Fruit fly (Drosophila melanogaster) whole organism, embryonic: ENCODE measurements around the gene CG6409.

Experiments used
- Atf3 ChIP-seq: fragments of 200-800 bp; sonication (Bioruptor generic); optimal IDR thresholded peaks from 3 replicates; lab custom pipeline; 2016; ENCODE audit warnings: missing biosample characterization, missing genetic modification characterization
- Bteb2 ChIP-seq: fragments of 200-800 bp; sonication (Bioruptor generic); optimal IDR thresholded peaks from 2 replicates; lab custom pipeline; 2016; ENCODE audit warnings: missing biosample characterization, missing genetic modification characterization
- CG14965 ChIP-seq: fragments of 200-800 bp; sonication (Bioruptor generic); optimal IDR thresholded peaks from 2 replicates; lab custom pipeline; 2016; ENCODE audit warnings: missing biosample characterization, missing genetic modification characterization, borderline replicate concordance
- CG17912 ChIP-seq: fragments of 200-800 bp; sonication (Bioruptor generic); optimal IDR thresholded peaks from 2 replicates; lab custom pipeline; 2018; ENCODE audit warnings: missing biosample characterization, mild to moderate bottlenecking, missing genetic modification characterization
- CG18599 ChIP-seq: fragments of 200-800 bp; sonication (Bioruptor generic); optimal IDR thresholded peaks from 3 replicates; lab custom pipeline; 2017; ENCODE audit warnings: missing biosample characterization, missing genetic modification characterization, mild to moderate bottlenecking, moderate library complexity, missing genetic modification reagents
- CG18764 ChIP-seq: fragments of 200-800 bp; sonication (Bioruptor generic); optimal IDR thresholded peaks from 3 replicates; lab custom pipeline; 2016; ENCODE audit warnings: missing biosample characterization, missing genetic modification characterization
- CG2199 ChIP-seq: fragments of 200-800 bp; sonication (Bioruptor generic); IDR thresholded peaks from 3 replicates; pipeline ENCODE4 v1.3.6; 2022; ENCODE audit warnings: missing biosample characterization, missing genetic modification characterization
- CG31441 ChIP-seq: fragments of 200-800 bp; sonication (Bioruptor generic); IDR thresholded peaks from 2 replicates; pipeline ENCODE4 v1.3.6; 2022; ENCODE audit warnings: missing biosample characterization, missing genetic modification characterization
- CG3163 ChIP-seq: fragments of 200-800 bp; sonication (Bioruptor generic); optimal IDR thresholded peaks from 3 replicates; lab custom pipeline; 2016; ENCODE audit warnings: missing biosample characterization, missing genetic modification characterization
- CG3838 ChIP-seq: fragments of 200-800 bp; sonication (Bioruptor generic); optimal IDR thresholded peaks from 3 replicates; lab custom pipeline; 2016; ENCODE audit warnings: missing biosample characterization, missing genetic modification characterization
- CG4404 ChIP-seq: fragments of 200-800 bp; sonication (Bioruptor generic); IDR thresholded peaks from 2 replicates; pipeline ENCODE4 v1.3.6; 2022; ENCODE audit warnings: missing biosample characterization, missing genetic modification characterization
- CG8281 ChIP-seq: fragments of 200-800 bp; sonication (Bioruptor generic); optimal IDR thresholded peaks from 2 replicates; lab custom pipeline; 2018; ENCODE audit warnings: missing biosample characterization, mild to moderate bottlenecking, missing genetic modification characterization, moderate library complexity
- CG8924 ChIP-seq: fragments of 200-800 bp; optimal IDR thresholded peaks from 3 replicates; lab custom pipeline; 2019; ENCODE audit warnings: missing biosample characterization, mild to moderate bottlenecking, missing genetic modification characterization, moderate library complexity
- CG9727 ChIP-seq: fragments of 200-800 bp; sonication (Bioruptor generic); optimal IDR thresholded peaks from 3 replicates; lab custom pipeline; 2017; ENCODE audit warnings: missing biosample characterization, mild to moderate bottlenecking, missing genetic modification characterization
- Chrac-16 ChIP-seq: fragments of 200-800 bp; sonication (Bioruptor generic); optimal IDR thresholded peaks from 3 replicates; lab custom pipeline; 2016; ENCODE audit warnings: missing biosample characterization, missing genetic modification characterization
- CrebB ChIP-seq: fragments of 200-800 bp; sonication (Bioruptor generic); optimal IDR thresholded peaks from 3 replicates; lab custom pipeline; 2018; ENCODE audit warnings: missing biosample characterization, mild to moderate bottlenecking, missing genetic modification characterization
- Deaf1 ChIP-seq: fragments of 200-800 bp; optimal IDR thresholded peaks from 3 replicates; lab custom pipeline; 2019; ENCODE audit warnings: missing biosample characterization, mild to moderate bottlenecking, missing genetic modification characterization, moderate library complexity
- Dek ChIP-seq: fragments of 200-800 bp; sonication (Bioruptor generic); optimal IDR thresholded peaks from 3 replicates; lab custom pipeline; 2019; ENCODE audit warnings: missing biosample characterization, mild to moderate bottlenecking, missing genetic modification characterization, moderate library complexity
- E2f2 ChIP-seq: fragments of 200-800 bp; sonication (Bioruptor generic); IDR thresholded peaks from 2 replicates; pipeline ENCODE4 v1.3.6; 2022; ENCODE audit warnings: missing biosample characterization, missing genetic modification characterization
- Ets65A ChIP-seq: fragments of 200-800 bp; sonication (Bioruptor generic); peaks from one replicate; lab custom pipeline; 2016; ENCODE audit warnings: missing biosample characterization, missing genetic modification characterization
- Gug ChIP-seq: fragments of 200-800 bp; sonication (Bioruptor generic); IDR thresholded peaks from 4 replicates; pipeline ENCODE4 v1.3.6; 2022; ENCODE audit warnings: missing biosample characterization, missing genetic modification characterization
- HLHmδ ChIP-seq: fragments of 200-800 bp; sonication (Bioruptor generic); optimal IDR thresholded peaks from 2 replicates; lab custom pipeline; 2018; ENCODE audit warnings: missing biosample characterization, mild to moderate bottlenecking, missing genetic modification characterization, moderate library complexity
- Hmx ChIP-seq: fragments of 200-800 bp; sonication (Bioruptor generic); optimal IDR thresholded peaks from 2 replicates; lab custom pipeline; 2016; ENCODE audit warnings: missing biosample characterization, missing genetic modification characterization
- Hr39 ChIP-seq: fragments of >200 bp; optimal IDR thresholded peaks from 2 replicates; lab custom pipeline; 2017
- Hsf ChIP-seq: fragments of 200-800 bp; sonication (Bioruptor generic); optimal IDR thresholded peaks from 3 replicates; lab custom pipeline; 2016; ENCODE audit warnings: missing biosample characterization, missing genetic modification characterization
- Meics ChIP-seq: fragments of 200-800 bp; sonication (Bioruptor generic); optimal IDR thresholded peaks from 2 replicates; lab custom pipeline; 2017; ENCODE audit warnings: missing biosample characterization, mild to moderate bottlenecking, missing genetic modification characterization
- Opbp ChIP-seq: fragments of 200-800 bp; sonication (Bioruptor generic); IDR thresholded peaks from 3 replicates; pipeline ENCODE4 v1.3.6; 2022; ENCODE audit warnings: missing biosample characterization, missing genetic modification characterization; ENCODE audit not compliant: partially characterized antibody
- Sox102F ChIP-seq: fragments of 200-800 bp; sonication (Bioruptor generic); optimal IDR thresholded peaks from 2 replicates; lab custom pipeline; 2018; ENCODE audit warnings: missing biosample characterization, mild to moderate bottlenecking, missing genetic modification characterization, moderate library complexity
- Stat92E ChIP-seq, 3 experiments: fragments of >200 bp in 2 of 3; fragments of 200-800 bp in 1 of 3; sonication (Bioruptor generic) in 1 of 3; optimal IDR thresholded peaks; 2 replicates each; lab custom pipeline; 2017 to 2019; ENCODE audit warnings: missing biosample characterization in 3 of 3, missing genetic modification characterization in 3 of 3, mild to moderate bottlenecking in 1 of 3, moderate library complexity in 1 of 3
- ac ChIP-seq: fragments of 200-800 bp; sonication (Bioruptor generic); optimal IDR thresholded peaks from 3 replicates; lab custom pipeline; 2017; ENCODE audit warnings: missing biosample characterization, mild to moderate bottlenecking, missing genetic modification characterization
- ara ChIP-seq: fragments of 200-800 bp; sonication (Bioruptor generic); IDR thresholded peaks from 2 replicates; pipeline ENCODE4 v1.3.6; 2022; ENCODE audit warnings: missing biosample characterization, missing genetic modification characterization
- ash1 ChIP-seq: fragments of 200-800 bp; sonication (Bioruptor generic); optimal IDR thresholded peaks from 2 replicates; lab custom pipeline; 2018; ENCODE audit warnings: missing biosample characterization, mild to moderate bottlenecking, missing genetic modification characterization
- az2 ChIP-seq: fragments of 200-800 bp; sonication (Bioruptor generic); optimal IDR thresholded peaks from 3 replicates; lab custom pipeline; 2016; ENCODE audit warnings: missing biosample characterization, missing genetic modification characterization
- bcd ChIP-seq: fragments of 200-800 bp; sonication (Bioruptor generic); optimal IDR thresholded peaks from 2 replicates; lab custom pipeline; 2017; ENCODE audit warnings: missing biosample characterization, mild to moderate bottlenecking, missing genetic modification characterization
- croc ChIP-seq: fragments of 200-800 bp; sonication (Bioruptor generic); conservative IDR thresholded peaks from 3 replicates; pipeline ENCODE4 v1.3.6; 2022; ENCODE audit warnings: missing biosample characterization, missing genetic modification characterization
- fu2 ChIP-seq: fragments of 200-800 bp; sonication (Bioruptor generic); optimal IDR thresholded peaks from 2 replicates; lab custom pipeline; 2016; ENCODE audit warnings: missing biosample characterization, missing genetic modification characterization
- gsb-n ChIP-seq: fragments of 200-800 bp; sonication (Bioruptor generic); optimal IDR thresholded peaks from 3 replicates; lab custom pipeline; 2018; ENCODE audit warnings: missing biosample characterization, mild to moderate bottlenecking, missing genetic modification characterization
- hb ChIP-seq: fragments of 200-800 bp; sonication (Bioruptor generic); IDR thresholded peaks from 3 replicates; pipeline ENCODE4 v1.3.6; 2022; ENCODE audit warnings: missing biosample characterization, missing genetic modification characterization; ENCODE audit not compliant: partially characterized antibody
- ken ChIP-seq: fragments of 200-800 bp; sonication (Bioruptor generic); IDR thresholded peaks from 3 replicates; pipeline ENCODE4 v1.3.6; 2022; ENCODE audit warnings: missing biosample characterization, missing genetic modification characterization
- lilli ChIP-seq: fragments of 200-800 bp; sonication (Bioruptor generic); optimal IDR thresholded peaks from 3 replicates; lab custom pipeline; 2016; ENCODE audit warnings: missing biosample characterization, missing genetic modification characterization
- nmo ChIP-seq: fragments of 200-800 bp; sonication (Bioruptor generic); optimal IDR thresholded peaks from 2 replicates; lab custom pipeline; 2018; ENCODE audit warnings: missing biosample characterization, mild to moderate bottlenecking, missing genetic modification characterization, moderate library complexity
- p53 ChIP-seq: fragments of 200-800 bp; sonication (Bioruptor generic); optimal IDR thresholded peaks from 2 replicates; lab custom pipeline; 2016; ENCODE audit warnings: missing biosample characterization, missing genetic modification characterization
- seq ChIP-seq: fragments of 200-800 bp; sonication (Bioruptor generic); IDR thresholded peaks from 2 replicates; pipeline ENCODE4 v1.3.6; 2022; ENCODE audit warnings: missing biosample characterization, missing genetic modification characterization
- sr ChIP-seq: fragments of 200-800 bp; sonication (Bioruptor generic); IDR thresholded peaks from 3 replicates; pipeline ENCODE4 v1.3.6; 2022; ENCODE audit warnings: missing biosample characterization, missing genetic modification characterization
- tin ChIP-seq: fragments of 200-800 bp; sonication (Bioruptor generic); optimal IDR thresholded peaks from 3 replicates; lab custom pipeline; 2016; ENCODE audit warnings: missing biosample characterization, missing genetic modification characterization
- tio ChIP-seq: fragments of 200-800 bp; sonication (Bioruptor generic); optimal IDR thresholded peaks from 2 replicates; lab custom pipeline; 2017; ENCODE audit warnings: missing biosample characterization, missing genetic modification characterization, inconsistent platforms
- trh ChIP-seq: fragments of 200-800 bp; sonication (Bioruptor generic); optimal IDR thresholded peaks from 2 replicates; lab custom pipeline; 2016; ENCODE audit warnings: missing biosample characterization, missing genetic modification characterization
- ttk ChIP-seq: fragments of 200-800 bp; sonication (Bioruptor generic); IDR thresholded peaks from 2 replicates; pipeline ENCODE4 v2.1.2; 2022; ENCODE audit warnings: missing biosample characterization, missing genetic modification characterization
- wek ChIP-seq: fragments of 200-800 bp; sonication (Bioruptor generic); optimal IDR thresholded peaks from 3 replicates; lab custom pipeline; 2018; ENCODE audit warnings: missing biosample characterization, mild to moderate bottlenecking, missing genetic modification characterization, moderate library complexity
- zen ChIP-seq: fragments of 200-800 bp; sonication (Bioruptor generic); optimal IDR thresholded peaks from 3 replicates; lab custom pipeline; 2018; ENCODE audit warnings: missing biosample characterization, mild to moderate bottlenecking, missing genetic modification characterization, moderate library complexity
- zfh2 ChIP-seq: fragments of 200-800 bp; sonication (Bioruptor generic); optimal IDR thresholded peaks from 2 replicates; lab custom pipeline; 2016; ENCODE audit warnings: missing biosample characterization, missing genetic modification characterization

The CG6409 gene

dm6 chr3L:10860042-10860643, 22.0 kb downstream of the CG6409 start (continued):
- no peak for TF ChIP-seq CG3838 (GFP tag; lab: Kevin White, UChicago)
- no peak for TF ChIP-seq Hr39 (lab: Kevin White, UChicago)
- TF ChIP-seq p53 (GFP tag; lab: Kevin White, UChicago), result no peak
- no peak for TF ChIP-seq Atf3 (GFP tag; lab: Kevin White, UChicago)
- TF ChIP-seq wek (GFP tag; lab: Kevin White, UChicago), result no peak
- no peak for TF ChIP-seq CG18764
- TF ChIP-seq CG17912 (GFP tag; lab: Kevin White, UChicago), result no peak
- TF ChIP-seq seq (GFP tag; lab: Robert Waterston, UW), result no peak
- TF ChIP-seq fu2 (GFP tag; lab: Kevin White, UChicago), result no peak
- TF ChIP-seq ash1 (GFP tag; lab: Kevin White, UChicago), result peak; percentile 62
- TF ChIP-seq CG3163 (GFP tag; lab: Kevin White, UChicago), result no peak
- no peak for TF ChIP-seq tio (GFP tag; lab: Kevin White, UChicago)
- no peak for TF ChIP-seq nmo (GFP tag; lab: Kevin White, UChicago)
- TF ChIP-seq CrebB (tag; lab: Kevin White, UChicago), result no peak
- TF ChIP-seq tin (GFP tag; lab: Kevin White, UChicago), result no peak
- peak; percentile 2 for TF ChIP-seq CG9727 (GFP tag; lab: Kevin White, UChicago)
- peak; percentile 23 for TF ChIP-seq CG8924 (tag; lab: Kevin White, UChicago)
- TF ChIP-seq Hsf (GFP tag; lab: Kevin White, UChicago), result no peak
- peak; percentile 78 for TF ChIP-seq Deaf1 (tag; lab: Kevin White, UChicago)
- peak; percentile 68; the same call in 2 of the 3 replicates for TF ChIP-seq sr (GFP tag; lab: Robert Waterston, UW)
- TF ChIP-seq az2 (GFP tag; lab: Kevin White, UChicago), result no peak
- TF ChIP-seq E2f2 (GFP tag; lab: Robert Waterston, UW), result no peak
- TF ChIP-seq CG4404, result no peak
- no peak for TF ChIP-seq lilli (GFP tag; lab: Kevin White, UChicago)
- TF ChIP-seq ttk (GFP tag; lab: Robert Waterston, UW), result 0 out of 2 replicates have a peak, but pooled peaks have one; percentile 19
- TF ChIP-seq Hmx (GFP tag; lab: Kevin White, UChicago), result no peak
- peak; percentile 68 for TF ChIP-seq zen (tag; lab: Kevin White, UChicago)
- no peak for TF ChIP-seq Meics (GFP tag; lab: Kevin White, UChicago)
- TF ChIP-seq CG8281 (tag; lab: Kevin White, UChicago), result no peak
- no peak for TF ChIP-seq bcd (GFP tag; lab: Kevin White, UChicago)
- TF ChIP-seq Dek (tag; lab: Kevin White, UChicago), result no peak
- TF ChIP-seq Sox102F (GFP tag; lab: Kevin White, UChicago), result no peak
- TF ChIP-seq hb, result no peak
- TF ChIP-seq zfh2 (GFP tag; lab: Kevin White, UChicago), result no peak
- 0 out of 2 replicates have a peak, but pooled peaks have one; percentile 19 for TF ChIP-seq CG31441 (GFP tag; lab: Robert Waterston, UW)
- TF ChIP-seq HLHmδ (GFP tag; lab: Kevin White, UChicago), result no peak
- no peak for TF ChIP-seq gsb-n (tag; lab: Kevin White, UChicago)
- peak in 1 of 3 experiments; percentile 83 for TF ChIP-seq Stat92E (GFP tag; optimal IDR thresholded peaks at IDR 0.05; lab: Kevin White, UChicago)
- no peak for TF ChIP-seq croc
- no peak for TF ChIP-seq Chrac-16
- no peak for TF ChIP-seq CG18599 (GFP tag; lab: Kevin White, UChicago)
- no peak for TF ChIP-seq ara (GFP tag; lab: Robert Waterston, UW)
- no peak for TF ChIP-seq ac (GFP tag; lab: Kevin White, UChicago)
- no peak for TF ChIP-seq ken (GFP tag; lab: Robert Waterston, UW)
- TF ChIP-seq Bteb2 (GFP tag; lab: Kevin White, UChicago), result no peak
- TF ChIP-seq trh, result no peak
- no peak for TF ChIP-seq Opbp
- peak; percentile 97; the same call in 2 of the 3 replicates for TF ChIP-seq CG2199
- TF ChIP-seq Ets65A, result no peak
- no peak for TF ChIP-seq Gug
- no peak for TF ChIP-seq CG14965 (GFP tag; lab: Kevin White, UChicago)
